1 fruit fly cellular context compared by ENCODE assay signal in genomic region chr3R:26714109-26714576, dm6.
TF ChIP-seq lines count a peak whose summit lies in the region.

Gene amon (minus strand): TSS chr3R:26714159.

TF ChIP-seq in whole organism, embryonic, 481 proteins besides CTCF, POLR2A, EP300 and RAD21 (continued from another document and continues in another):
- peak; percentile 97 for TF ChIP-seq Doc2 (GFP tag; IDR thresholded peaks at IDR 0.05; lab: Robert Waterston, UW)
- peak; percentile 86 for TF ChIP-seq gsb-n (tag; optimal IDR thresholded peaks at IDR 0.05; lab: Kevin White, UChicago)
- TF ChIP-seq CrebB (tag; optimal IDR thresholded peaks at IDR 0.05; lab: Kevin White, UChicago): peak; percentile 99
- peak; percentile 90 for TF ChIP-seq CG1529 (GFP tag; optimal IDR thresholded peaks at IDR 0.05; lab: Kevin White, UChicago)
- no peak for TF ChIP-seq CG15479 (GFP tag; optimal IDR thresholded peaks at IDR 0.05; lab: Kevin White, UChicago)
- TF ChIP-seq ase (GFP tag; IDR thresholded peaks at IDR 0.05; lab: Robert Waterston, UW): peak; percentile 98
- TF ChIP-seq Abd-B (GFP tag; optimal IDR thresholded peaks at IDR 0.05; lab: Kevin White, UChicago): peak; percentile 99
- peak; percentile 98 for TF ChIP-seq Dip3 (GFP tag; optimal IDR thresholded peaks at IDR 0.05; lab: Kevin White, UChicago)
- peak; percentile 98 for TF ChIP-seq Taf1 (GFP tag; IDR thresholded peaks at IDR 0.05; lab: Robert Waterston, UW)
- TF ChIP-seq Drgx (GFP tag; IDR thresholded peaks at IDR 0.05; lab: Robert Waterston, UW): peak; percentile 98
- TF ChIP-seq CG8359 (GFP tag; optimal IDR thresholded peaks at IDR 0.05; lab: Kevin White, UChicago; ENCODE audit: borderline replicate concordance): peak; percentile 81
- TF ChIP-seq cad (GFP tag; optimal IDR thresholded peaks at IDR 0.05; lab: Kevin White, UChicago): no peak
- peak; percentile 86 for TF ChIP-seq Deaf1 (tag; optimal IDR thresholded peaks at IDR 0.05; lab: Kevin White, UChicago)
- TF ChIP-seq CG17361 (GFP tag; IDR thresholded peaks at IDR 0.05; lab: Robert Waterston, UW): peak; percentile 96; the same call in 2 of the 3 replicates
- peak; percentile 97 for TF ChIP-seq jing (GFP tag; optimal IDR thresholded peaks at IDR 0.05; lab: Kevin White, UChicago)
- TF ChIP-seq CG14710 (tag; optimal IDR thresholded peaks at IDR 0.05; lab: Kevin White, UChicago): peak; percentile 77
- TF ChIP-seq kay (GFP tag; optimal IDR thresholded peaks at IDR 0.05; lab: Kevin White, UChicago): peak; percentile 98
- TF ChIP-seq rib (GFP tag; IDR thresholded peaks at IDR 0.05; lab: Robert Waterston, UW): peak; percentile 99
- peak; percentile 95 for TF ChIP-seq CG1602 (GFP tag; optimal IDR thresholded peaks at IDR 0.05; lab: Kevin White, UChicago)
- TF ChIP-seq Hey (tag; optimal IDR thresholded peaks at IDR 0.05; lab: Kevin White, UChicago): peak; percentile 98
- TF ChIP-seq Ada2b (GFP tag; IDR thresholded peaks at IDR 0.05; lab: Robert Waterston, UW): peak; percentile 99
- TF ChIP-seq CG4328 (GFP tag; optimal IDR thresholded peaks at IDR 0.05; lab: Kevin White, UChicago): peak; percentile 96
- TF ChIP-seq CG10565 (GFP tag; optimal IDR thresholded peaks at IDR 0.05; lab: Kevin White, UChicago): peak; percentile 86
- peak; percentile 99 for TF ChIP-seq sisA (GFP tag; IDR thresholded peaks at IDR 0.05; lab: Robert Waterston, UW)
- peak; percentile 99 for TF ChIP-seq sd (tag; optimal IDR thresholded peaks at IDR 0.05; lab: Kevin White, UChicago)
- no peak for TF ChIP-seq Tbp (GFP tag; optimal IDR thresholded peaks at IDR 0.05; lab: Kevin White, UChicago)
- TF ChIP-seq slbo (GFP tag; IDR thresholded peaks at IDR 0.05; lab: Robert Waterston, UW): peak; percentile 100
- TF ChIP-seq CG14441 (GFP tag; IDR thresholded peaks at IDR 0.05; lab: Robert Waterston, UW): peak; percentile 99
- TF ChIP-seq gro (GFP tag; optimal IDR thresholded peaks at IDR 0.05; lab: Kevin White, UChicago): peak; percentile 99
- TF ChIP-seq Dfd (GFP tag; optimal IDR thresholded peaks at IDR 0.05; lab: Kevin White, UChicago): peak in 1 of 2 experiments; percentile 94
- TF ChIP-seq run (tag; optimal IDR thresholded peaks at IDR 0.05; lab: Kevin White, UChicago): peak; percentile 93
- TF ChIP-seq Oli (tag; optimal IDR thresholded peaks at IDR 0.05; lab: Kevin White, UChicago): peak; percentile 97
- peak; percentile 99 for TF ChIP-seq vfl (GFP tag; optimal IDR thresholded peaks at IDR 0.05; lab: Kevin White, UChicago)
- TF ChIP-seq tna (GFP tag; IDR thresholded peaks at IDR 0.05; lab: Robert Waterston, UW; ENCODE audit: partially characterized antibody): no peak
- no peak for TF ChIP-seq lov (optimal IDR thresholded peaks at IDR 0.05; lab: Kevin White, UChicago)
- peak; percentile 97 for TF ChIP-seq lov (GFP tag; IDR thresholded peaks at IDR 0.05; lab: Robert Waterston, UW)
- TF ChIP-seq CG1024 (GFP tag; IDR thresholded peaks at IDR 0.05; lab: Robert Waterston, UW): peak; percentile 96
- peak; percentile 98 for TF ChIP-seq CG11093 (GFP tag; IDR thresholded peaks at IDR 0.05; lab: Robert Waterston, UW)
- TF ChIP-seq bbx (GFP tag; IDR thresholded peaks at IDR 0.05; lab: Robert Waterston, UW; ENCODE audit: partially characterized antibody): no peak
- peak; percentile 95 for TF ChIP-seq oc (tag; optimal IDR thresholded peaks at IDR 0.05; lab: Kevin White, UChicago)
- no peak for TF ChIP-seq zen2 (GFP tag; IDR thresholded peaks at IDR 0.05; lab: Robert Waterston, UW; ENCODE audit: partially characterized antibody)
- peak; percentile 93 for TF ChIP-seq GATAe (GFP tag; conservative IDR thresholded peaks at IDR 0.05; lab: Robert Waterston, UW)
- TF ChIP-seq Vsx1 (GFP tag; optimal IDR thresholded peaks at IDR 0.05; lab: Kevin White, UChicago): peak; percentile 90
- TF ChIP-seq CG5245 (GFP tag; optimal IDR thresholded peaks at IDR 0.05; lab: Kevin White, UChicago): peak; percentile 98
- no peak for TF ChIP-seq stwl (tag; optimal IDR thresholded peaks at IDR 0.05; lab: Kevin White, UChicago)
- TF ChIP-seq Hmx (GFP tag; optimal IDR thresholded peaks at IDR 0.05; lab: Kevin White, UChicago): peak; percentile 93
- TF ChIP-seq esg (GFP tag; conservative IDR thresholded peaks at IDR 0.05; lab: Robert Waterston, UW): peak; percentile 99
- peak; percentile 98 for TF ChIP-seq dmrt99B (tag; optimal IDR thresholded peaks at IDR 0.05; lab: Kevin White, UChicago)
- TF ChIP-seq ci (GFP tag; IDR thresholded peaks at IDR 0.05; lab: Robert Waterston, UW): peak; percentile 99
- peak; percentile 93 for TF ChIP-seq gcm (GFP tag; optimal IDR thresholded peaks at IDR 0.05; lab: Kevin White, UChicago)
- peak; percentile 16 for TF ChIP-seq fd102C (GFP tag; optimal IDR thresholded peaks at IDR 0.05; lab: Kevin White, UChicago)
- TF ChIP-seq nerfin-2 (GFP tag; IDR thresholded peaks at IDR 0.05; lab: Robert Waterston, UW; ENCODE audit: partially characterized antibody): no peak
- TF ChIP-seq BtbVII (GFP tag; optimal IDR thresholded peaks at IDR 0.05; lab: Kevin White, UChicago): peak; percentile 99
- peak; percentile 95 for TF ChIP-seq Mes4 (GFP tag; optimal IDR thresholded peaks at IDR 0.05; lab: Kevin White, UChicago)
- TF ChIP-seq vnd (GFP tag; IDR thresholded peaks at IDR 0.05; lab: Robert Waterston, UW; ENCODE audit: partially characterized antibody): no peak
- TF ChIP-seq CG6765 (GFP tag; optimal IDR thresholded peaks at IDR 0.05; lab: Kevin White, UChicago): peak; percentile 99
- TF ChIP-seq Meics (GFP tag; optimal IDR thresholded peaks at IDR 0.05; lab: Kevin White, UChicago): peak; percentile 99
- TF ChIP-seq CG9797 (GFP tag; optimal IDR thresholded peaks at IDR 0.05; lab: Kevin White, UChicago): peak; percentile 42
- TF ChIP-seq TFAM (GFP tag; optimal IDR thresholded peaks at IDR 0.05; lab: Kevin White, UChicago): peak; percentile 69
- TF ChIP-seq sens-2 (GFP tag; IDR thresholded peaks at IDR 0.05; lab: Robert Waterston, UW): peak; percentile 93
- TF ChIP-seq CG10431 (GFP tag; optimal IDR thresholded peaks at IDR 0.05; lab: Kevin White, UChicago): peak; percentile 76
- peak; percentile 44 for TF ChIP-seq CG1832 (GFP tag; optimal IDR thresholded peaks at IDR 0.05; lab: Kevin White, UChicago)
- TF ChIP-seq CG7963 (GFP tag; IDR thresholded peaks at IDR 0.05; lab: Robert Waterston, UW; ENCODE audit: partially characterized antibody): no peak
- peak; percentile 98 for TF ChIP-seq C15 (GFP tag; IDR thresholded peaks at IDR 0.05; lab: Robert Waterston, UW)
- TF ChIP-seq Oaz (GFP tag; IDR thresholded peaks at IDR 0.05; lab: Robert Waterston, UW): peak; percentile 98
- TF ChIP-seq pnt (GFP tag; optimal IDR thresholded peaks at IDR 0.05; lab: Kevin White, UChicago): peak; percentile 99
- peak; percentile 99 for TF ChIP-seq CG9609 (GFP tag; optimal IDR thresholded peaks at IDR 0.05; lab: Kevin White, UChicago)
- peak; percentile 99 for TF ChIP-seq bcd (GFP tag; optimal IDR thresholded peaks at IDR 0.05; lab: Kevin White, UChicago)
- TF ChIP-seq Six4 (GFP tag; optimal IDR thresholded peaks at IDR 0.05; lab: Kevin White, UChicago): peak; percentile 97
- no peak for TF ChIP-seq hbn (GFP tag; IDR thresholded peaks at IDR 0.05; lab: Robert Waterston, UW; ENCODE audit: partially characterized antibody)
- TF ChIP-seq jigr1 (GFP tag; IDR thresholded peaks at IDR 0.05; lab: Robert Waterston, UW): peak; percentile 98
- peak; percentile 95 for TF ChIP-seq CG17385 (GFP tag; optimal IDR thresholded peaks at IDR 0.05; lab: Kevin White, UChicago)
- peak; percentile 65 for TF ChIP-seq pzg (GFP tag; optimal IDR thresholded peaks at IDR 0.05; lab: Kevin White, UChicago)
- peak; percentile 99 for TF ChIP-seq ttk (GFP tag; IDR thresholded peaks at IDR 0.05; lab: Robert Waterston, UW)
- TF ChIP-seq CG16863 (GFP tag; optimal IDR thresholded peaks at IDR 0.05; lab: Kevin White, UChicago): peak; percentile 98
- TF ChIP-seq CG12391 (tag; optimal IDR thresholded peaks at IDR 0.05; lab: Kevin White, UChicago): peak; percentile 97
- peak; percentile 99 for TF ChIP-seq Antp (GFP tag; optimal IDR thresholded peaks at IDR 0.05; lab: Kevin White, UChicago)
- peak; percentile 99 for TF ChIP-seq CG17359 (tag; optimal IDR thresholded peaks at IDR 0.05; lab: Kevin White, UChicago)
- peak; percentile 98 for TF ChIP-seq CG1647 (GFP tag; optimal IDR thresholded peaks at IDR 0.05; lab: Kevin White, UChicago)
- TF ChIP-seq Sry-β (GFP tag; optimal IDR thresholded peaks at IDR 0.05; lab: Kevin White, UChicago): no peak
- no peak for TF ChIP-seq CG6791 (GFP tag; IDR thresholded peaks at IDR 0.05; lab: Robert Waterston, UW; ENCODE audit: partially characterized antibody)
- peak; percentile 79 for TF ChIP-seq CG4360 (GFP tag; IDR thresholded peaks at IDR 0.05; lab: Robert Waterston, UW)
- TF ChIP-seq CG11085 (GFP tag; IDR thresholded peaks at IDR 0.05; lab: Robert Waterston, UW): peak; percentile 99
- peak; percentile 97 for TF ChIP-seq danr (GFP tag; IDR thresholded peaks at IDR 0.05; lab: Robert Waterston, UW)
- TF ChIP-seq Sox102F (GFP tag; optimal IDR thresholded peaks at IDR 0.05; lab: Kevin White, UChicago): peak; percentile 98
- TF ChIP-seq CG10543 (GFP tag; optimal IDR thresholded peaks at IDR 0.05; lab: Kevin White, UChicago): peak; percentile 99
- peak; percentile 98 for TF ChIP-seq her (GFP tag; optimal IDR thresholded peaks at IDR 0.05; lab: Kevin White, UChicago)
- peak; percentile 88 for TF ChIP-seq fd64A (GFP tag; optimal IDR thresholded peaks at IDR 0.05; lab: Kevin White, UChicago)
- TF ChIP-seq CG18262 (tag; optimal IDR thresholded peaks at IDR 0.05; lab: Kevin White, UChicago): peak; percentile 88
- peak; percentile 99 for TF ChIP-seq pho (GFP tag; optimal IDR thresholded peaks at IDR 0.05; lab: Kevin White, UChicago)
- TF ChIP-seq lola (GFP tag; optimal IDR thresholded peaks at IDR 0.05; lab: Kevin White, UChicago): no peak
- peak; percentile 98 for TF ChIP-seq otp (GFP tag; IDR thresholded peaks at IDR 0.05; lab: Robert Waterston, UW)
- TF ChIP-seq p53 (GFP tag; optimal IDR thresholded peaks at IDR 0.05; lab: Kevin White, UChicago): peak; percentile 97
- TF ChIP-seq maf-S (GFP tag; optimal IDR thresholded peaks at IDR 0.05; lab: Kevin White, UChicago): peak; percentile 99
- peak; percentile 93 for TF ChIP-seq CG8765 (GFP tag; IDR thresholded peaks at IDR 0.05; lab: Robert Waterston, UW)
- peak; percentile 99 for TF ChIP-seq CG6813 (GFP tag; optimal IDR thresholded peaks at IDR 0.05; lab: Kevin White, UChicago)
- peak; percentile 99 for TF ChIP-seq CG32532 (GFP tag; IDR thresholded peaks at IDR 0.05; lab: Robert Waterston, UW)
- TF ChIP-seq wek (GFP tag; optimal IDR thresholded peaks at IDR 0.05; lab: Kevin White, UChicago): peak; percentile 94
- TF ChIP-seq fd96Cb (tag; optimal IDR thresholded peaks at IDR 0.05; lab: Kevin White, UChicago): peak; percentile 96
- peak; percentile 92 for TF ChIP-seq croc (GFP tag; conservative IDR thresholded peaks at IDR 0.05; lab: Robert Waterston, UW)
- peak; percentile 81 for TF ChIP-seq CG10959 (GFP tag; IDR thresholded peaks at IDR 0.05; lab: Robert Waterston, UW)
- TF ChIP-seq slou (GFP tag; optimal IDR thresholded peaks at IDR 0.05; lab: Kevin White, UChicago): peak; percentile 98
- peak; percentile 98 for TF ChIP-seq CG7372 (GFP tag; IDR thresholded peaks at IDR 0.05; lab: Robert Waterston, UW)
- peak; percentile 97 for TF ChIP-seq toy (GFP tag; IDR thresholded peaks at IDR 0.05; lab: Robert Waterston, UW)
- TF ChIP-seq Asciz (GFP tag; optimal IDR thresholded peaks at IDR 0.05; lab: Kevin White, UChicago): peak; percentile 93
- peak; percentile 98 for TF ChIP-seq CG9215 (GFP tag; IDR thresholded peaks at IDR 0.05; lab: Robert Waterston, UW)
- no peak for TF ChIP-seq prd (optimal IDR thresholded peaks at IDR 0.05; lab: Kevin White, UChicago)
- TF ChIP-seq prd (GFP tag; IDR thresholded peaks at IDR 0.05; lab: Robert Waterston, UW): peak; percentile 99
- peak; percentile 33 to 80 for TF ChIP-seq insv (GFP tag; optimal IDR thresholded peaks at IDR 0.05; lab: Kevin White, UChicago)
- peak; percentile 78 for TF ChIP-seq MESR4 (GFP tag; optimal IDR thresholded peaks at IDR 0.05; lab: Kevin White, UChicago)
- TF ChIP-seq seq (GFP tag; IDR thresholded peaks at IDR 0.05; lab: Robert Waterston, UW): peak; percentile 99
- peak; percentile 29 for TF ChIP-seq Dp (GFP tag; optimal IDR thresholded peaks at IDR 0.05; lab: Kevin White, UChicago)
- TF ChIP-seq CG31365 (tag; optimal IDR thresholded peaks at IDR 0.05; lab: Kevin White, UChicago): peak; percentile 94
- peak; percentile 91 for TF ChIP-seq Nf-YC (tag; optimal IDR thresholded peaks at IDR 0.05; lab: Kevin White, UChicago)
- TF ChIP-seq chif (GFP tag; optimal IDR thresholded peaks at IDR 0.05; lab: Kevin White, UChicago): peak; percentile 97 to 98
- no peak for TF ChIP-seq Elba2 (GFP tag; optimal IDR thresholded peaks at IDR 0.05; lab: Kevin White, UChicago)
- TF ChIP-seq knrl (GFP tag; IDR thresholded peaks at IDR 0.05; lab: Robert Waterston, UW; ENCODE audit: partially characterized antibody): no peak
- no peak for TF ChIP-seq pan (optimal IDR thresholded peaks at IDR 0.05; lab: Kevin White, UChicago)
- TF ChIP-seq pan (GFP tag; optimal IDR thresholded peaks at IDR 0.05 in 1 of 2, IDR thresholded peaks at IDR 0.05 in 1 of 2): peak in 1 of 2 experiments; percentile 99
- peak; percentile 97 for TF ChIP-seq nmo (GFP tag; optimal IDR thresholded peaks at IDR 0.05; lab: Kevin White, UChicago)
- TF ChIP-seq CG13123 (GFP tag; optimal IDR thresholded peaks at IDR 0.05; lab: Kevin White, UChicago): no peak
- TF ChIP-seq ems (GFP tag; optimal IDR thresholded peaks at IDR 0.05; lab: Kevin White, UChicago): peak; percentile 99
- peak; percentile 77 for TF ChIP-seq bigmax (GFP tag; optimal IDR thresholded peaks at IDR 0.05; lab: Kevin White, UChicago)
- TF ChIP-seq D (optimal IDR thresholded peaks at IDR 0.05; lab: Kevin White, UChicago): no peak
- peak; percentile 95 for TF ChIP-seq D (GFP tag; optimal IDR thresholded peaks at IDR 0.05; lab: Kevin White, UChicago)
- TF ChIP-seq lilli (GFP tag; optimal IDR thresholded peaks at IDR 0.05; lab: Kevin White, UChicago): peak; percentile 99
- peak; percentile 60 for TF ChIP-seq ac (GFP tag; optimal IDR thresholded peaks at IDR 0.05; lab: Kevin White, UChicago)
- TF ChIP-seq Ssrp (tag; optimal IDR thresholded peaks at IDR 0.05; lab: Kevin White, UChicago): peak; percentile 92
- peak; percentile 95 for TF ChIP-seq CG13775 (GFP tag; optimal IDR thresholded peaks at IDR 0.05; lab: Kevin White, UChicago)
- TF ChIP-seq CG10366 (GFP tag; IDR thresholded peaks at IDR 0.05; lab: Robert Waterston, UW): peak; percentile 99
- TF ChIP-seq ewg (GFP tag; optimal IDR thresholded peaks at IDR 0.05; lab: Kevin White, UChicago): peak; percentile 94
- peak; percentile 99 for TF ChIP-seq CG7839 (tag; optimal IDR thresholded peaks at IDR 0.05; lab: Kevin White, UChicago)
